Worm (Caenorhabditis elegans) whole organism, L3 larva: Measurements from ENCODE around the gene znf-474.
A peak's percentile ranks its signal among the peaks of the same experiment; 100 is the strongest.

Experiments used
- aly-2 ChIP-seq: fragments of 150-350 bp; optimal IDR thresholded peaks from 2 replicates; lab custom pipeline; 2014; ENCODE audit warnings: missing biosample characterization, missing genetic modification characterization
- ceh-16 ChIP-seq: sonication (generic microtip); optimal IDR thresholded peaks from 2 replicates; lab custom pipeline; 2017; ENCODE audit warnings: missing biosample characterization, missing genetic modification characterization
- ceh-28 ChIP-seq: fragments of 150-350 bp; optimal IDR thresholded peaks from 2 replicates; lab custom pipeline; 2014; ENCODE audit warnings: missing biosample characterization, missing genetic modification reagents, missing genetic modification characterization
- ceh-82 ChIP-seq: fragments of 150-350 bp; optimal IDR thresholded peaks from 2 replicates; lab custom pipeline; 2014; ENCODE audit warnings: missing biosample characterization, missing genetic modification characterization
- daf-12 ChIP-seq: fragments of 150-350 bp; optimal IDR thresholded peaks from 2 replicates; lab custom pipeline; 2014; ENCODE audit warnings: missing biosample characterization, missing genetic modification reagents, missing genetic modification characterization
- egl-27 ChIP-seq: sonication (generic microtip); optimal IDR thresholded peaks from 4 replicates; lab custom pipeline; 2017; ENCODE audit warnings: missing biosample characterization, missing genetic modification reagents, missing genetic modification characterization
- egl-5 ChIP-seq: fragments of 150-350 bp; optimal IDR thresholded peaks from 2 replicates; lab custom pipeline; 2017; ENCODE audit warnings: missing biosample characterization, missing genetic modification reagents, missing genetic modification characterization, inconsistent platforms
- elt-3 ChIP-seq, 3 experiments: fragments of 150-350 bp in 1 of 3; sonication (generic microtip) in 2 of 3; optimal IDR thresholded peaks; 2 replicates in 2 of 3; 4 replicates in 1 of 3; lab custom pipeline; 2014 to 2017; ENCODE audit warnings: missing biosample characterization in 3 of 3, missing genetic modification characterization in 3 of 3
- eor-1 ChIP-seq, 2 experiments: fragments of 150-350 bp; optimal IDR thresholded peaks; 2 replicates each; lab custom pipeline; 2014 to 2018; ENCODE audit warnings: missing biosample characterization in 2 of 2, missing genetic modification characterization in 2 of 2
- fkh-10 ChIP-seq: sonication (generic microtip); optimal IDR thresholded peaks from 2 replicates; lab custom pipeline; 2017; ENCODE audit warnings: missing biosample characterization, missing genetic modification reagents, missing genetic modification characterization
- fos-1 ChIP-seq: fragments of 150-350 bp; optimal IDR thresholded peaks from 2 replicates; lab custom pipeline; 2014; ENCODE audit warnings: missing biosample characterization, missing genetic modification characterization
- hmg-11 ChIP-seq: sonication (generic microtip); optimal IDR thresholded peaks from 2 replicates; lab custom pipeline; 2016; ENCODE audit warnings: missing genetic modification characterization, missing compliant biosample characterization
- lin-15B ChIP-seq: fragments of 150-350 bp; optimal IDR thresholded peaks from 2 replicates; lab custom pipeline; 2014; ENCODE audit warnings: missing biosample characterization, missing genetic modification characterization
- lin-39 ChIP-seq: fragments of 150-350 bp; optimal IDR thresholded peaks from 2 replicates; lab custom pipeline; 2018; ENCODE audit warnings: missing biosample characterization, missing genetic modification reagents, missing genetic modification characterization
- lsy-12 ChIP-seq: sonication (generic microtip); optimal IDR thresholded peaks from 2 replicates; lab custom pipeline; 2016; ENCODE audit warnings: mild to moderate bottlenecking, missing genetic modification characterization, missing compliant biosample characterization
- mdl-1 ChIP-seq: fragments of 150-350 bp; optimal IDR thresholded peaks from 2 replicates; lab custom pipeline; 2014; ENCODE audit warnings: missing biosample characterization, missing genetic modification characterization
- mml-1 ChIP-seq: fragments of 150-350 bp; sonication (generic microtip); optimal IDR thresholded peaks from 3 replicates; lab custom pipeline; 2014; ENCODE audit warnings: missing biosample characterization, missing genetic modification characterization
- nfya-1 ChIP-seq: sonication (generic microtip); optimal IDR thresholded peaks from 2 replicates; lab custom pipeline; 2017; ENCODE audit warnings: missing genetic modification characterization, mild to moderate bottlenecking, missing compliant biosample characterization, antibody characterized with exemption, moderate library complexity; ENCODE audit not compliant: insufficient read depth
- nhr-11 ChIP-seq: fragments of 150-350 bp; optimal IDR thresholded peaks from 2 replicates; lab custom pipeline; 2014; ENCODE audit warnings: missing biosample characterization, missing genetic modification characterization
- nhr-23 ChIP-seq: fragments of 150-350 bp; optimal IDR thresholded peaks from 2 replicates; lab custom pipeline; 2014; ENCODE audit warnings: missing biosample characterization, missing genetic modification reagents, missing genetic modification characterization
- nhr-25 ChIP-seq: sonication (generic microtip); optimal IDR thresholded peaks from 2 replicates; lab custom pipeline; 2017; ENCODE audit warnings: missing biosample characterization, missing genetic modification characterization
- nhr-43 ChIP-seq: sonication (generic microtip); optimal IDR thresholded peaks from 2 replicates; lab custom pipeline; 2016; ENCODE audit warnings: mild to moderate bottlenecking, missing genetic modification characterization, missing compliant biosample characterization; ENCODE audit not compliant: poor library complexity, severe bottlenecking
- nhr-76 ChIP-seq: fragments of 150-350 bp; sonication (generic microtip); optimal IDR thresholded peaks from 5 replicates; lab custom pipeline; 2014; ENCODE audit warnings: missing biosample characterization, missing genetic modification characterization
- nhr-77 ChIP-seq: fragments of 150-350 bp; optimal IDR thresholded peaks from 2 replicates; lab custom pipeline; 2014; ENCODE audit warnings: missing biosample characterization, missing genetic modification characterization
- pha-4 ChIP-seq: fragments of 150-350 bp; optimal IDR thresholded peaks from 2 replicates; lab custom pipeline; 2014; ENCODE audit warnings: missing biosample characterization, missing genetic modification reagents, missing genetic modification characterization
- pqm-1 ChIP-seq: fragments of 150-350 bp; optimal IDR thresholded peaks from 2 replicates; lab custom pipeline; 2017; ENCODE audit warnings: missing biosample characterization, missing genetic modification characterization, inconsistent platforms
- sea-2 ChIP-seq: fragments of 150-350 bp; sonication (generic microtip); optimal IDR thresholded peaks from 4 replicates; lab custom pipeline; 2014; ENCODE audit warnings: missing biosample characterization, missing genetic modification reagents, missing genetic modification characterization
- tbx-2 ChIP-seq: sonication (generic microtip); optimal IDR thresholded peaks from 2 replicates; lab custom pipeline; 2016; ENCODE audit warnings: mild to moderate bottlenecking, missing genetic modification characterization, missing compliant biosample characterization
- unc-39 ChIP-seq: sonication (generic microtip); optimal IDR thresholded peaks from 4 replicates; lab custom pipeline; 2017; ENCODE audit warnings: missing biosample characterization, missing genetic modification characterization
- unc-62 ChIP-seq: fragments of 150-350 bp; sonication (generic microtip); optimal IDR thresholded peaks from 4 replicates; lab custom pipeline; 2014; ENCODE audit warnings: missing biosample characterization, missing genetic modification reagents, missing genetic modification characterization
- zag-1 ChIP-seq: fragments of 150-350 bp; optimal IDR thresholded peaks from 2 replicates; lab custom pipeline; 2014; ENCODE audit warnings: missing biosample characterization, missing genetic modification characterization

znf-474 gene

ce11 chrX:12106004-12106403 lies 43.7 kb upstream of the znf-474 start (continued):
- TF ChIP-seq nhr-25 (tag; lab: Kevin White, UChicago) (peak; percentile 25), nhr-76 (tag; lab: Kevin White, UChicago) (peak; percentile 33), nhr-23 (tag; lab: Kevin White, UChicago) (peak; percentile 55), zag-1 (tag; lab: Kevin White, UChicago) (no peak), nhr-77 (peak; percentile 14), mml-1 (no peak), nfya-1 (tag; lab: Kevin White, UChicago) (peak; percentile 67), lsy-12 (tag; lab: Kevin White, UChicago) (peak; percentile 65), daf-12 (tag; lab: Kevin White, UChicago) (no peak), unc-39 (no peak), egl-5 (tag; lab: Kevin White, UChicago) (peak; percentile 26), egl-27 (tag; lab: Kevin White, UChicago) (peak; percentile 48), aly-2 (tag; lab: Kevin White, UChicago) (no peak), fos-1 (no peak), pha-4 (no peak), lin-39 (tag; lab: Kevin White, UChicago) (peak; percentile 75)

DNA sequence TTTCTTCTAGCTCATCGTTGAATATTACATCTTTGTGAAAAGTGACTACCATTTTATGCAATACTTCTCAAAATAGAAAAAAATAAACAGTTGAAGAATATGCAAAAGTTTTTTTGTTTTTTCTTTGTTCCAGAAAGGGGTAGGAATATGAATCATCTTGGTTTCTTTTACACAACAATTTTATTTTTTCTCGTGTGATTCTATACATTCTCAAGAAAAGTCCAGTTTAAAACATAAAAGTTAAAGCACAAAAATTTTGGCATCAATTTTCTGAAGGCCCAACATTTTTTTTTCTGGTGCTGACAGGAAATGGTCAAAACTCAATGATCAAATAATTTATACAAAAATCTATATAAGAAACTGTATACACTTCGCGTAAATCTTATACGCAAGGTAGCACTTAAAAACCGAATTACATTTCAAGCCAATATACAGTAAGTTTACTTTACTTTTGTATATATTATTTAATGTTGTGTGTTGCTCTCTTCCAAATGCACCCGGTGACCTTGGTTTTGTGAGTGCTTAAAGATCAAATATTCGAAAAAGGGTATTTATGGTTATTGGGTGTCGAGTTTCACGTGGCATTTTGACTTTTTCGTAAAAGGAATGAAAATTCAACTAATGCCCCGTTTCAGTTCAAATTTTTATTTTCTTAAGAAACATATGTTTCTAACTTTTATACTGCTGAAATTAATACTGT lies 41.1 kb upstream of the znf-474 start, which contains the start of the genes W03G11.2 and lgc-13:
Gene W03G11.2 (minus strand): TSS at position 101 of the 700 bp plus-strand sequence.
Gene lgc-13 (plus strand): TSS at position 650 of the 700 bp plus-strand sequence.
- TF ChIP-seq lsy-12 (tag; lab: Kevin White, UChicago), result no peak
- no peak for TF ChIP-seq hmg-11 (tag; lab: Kevin White, UChicago)
- no peak for TF ChIP-seq sea-2
- no peak for TF ChIP-seq unc-62 (GFP tag; lab: Kevin White, UChicago)
- no peak for TF ChIP-seq lin-39 (tag; lab: Kevin White, UChicago)
- TF ChIP-seq nhr-11 (tag; lab: Kevin White, UChicago), result no peak
- no peak for TF ChIP-seq ceh-82 (tag; lab: Kevin White, UChicago)
- TF ChIP-seq pha-4, result no peak
- no peak for TF ChIP-seq aly-2 (tag; lab: Kevin White, UChicago)

- no peak for TF ChIP-seq daf-12 (tag; lab: Kevin White, UChicago)
- no peak for TF ChIP-seq hmg-11 (tag; lab: Kevin White, UChicago)
- no peak for TF ChIP-seq ceh-28 (tag; lab: Kevin White, UChicago)
- no peak for TF ChIP-seq zag-1 (tag; lab: Kevin White, UChicago)
- no peak for TF ChIP-seq unc-62 (GFP tag; lab: Kevin White, UChicago)
- TF ChIP-seq fkh-10 (GFP tag; lab: Kevin White, UChicago), result no peak
- TF ChIP-seq mdl-1 (tag; lab: Kevin White, UChicago), result no peak
- no peak for TF ChIP-seq aly-2 (tag; lab: Kevin White, UChicago)
- no peak for TF ChIP-seq elt-3 (tag; optimal IDR thresholded peaks at IDR 0.05; lab: Kevin White, UChicago)
Measured at ce11 chrX:12111213-12111612, 38.5 kb upstream of the znf-474 start, which contains the start of gene lgc-14. lgc-14 (plus strand) TSS chrX:12111513.

ce11 chrX:12114024-12114423 lies 35.7 kb upstream of the znf-474 start, which contains the start of gene lgc-15:
lgc-15 (plus strand) TSS chrX:12114324.
- TF ChIP-seq unc-62 (GFP tag; lab: Kevin White, UChicago) (no peak), aly-2 (tag; lab: Kevin White, UChicago) (no peak), nhr-11 (tag; lab: Kevin White, UChicago) (no peak), mml-1 (no peak), ceh-16 (tag; lab: Kevin White, UChicago) (no peak), eor-1 (tag; optimal IDR thresholded peaks at IDR 0.05; lab: Kevin White, UChicago) (no peak), nhr-43 (tag; lab: Kevin White, UChicago) (no peak), lin-15B (no peak), nhr-25 (tag; lab: Kevin White, UChicago) (no peak), ceh-28 (tag; lab: Kevin White, UChicago) (no peak), pqm-1 (no peak)
- TF ChIP-seq, all 47 proteins: peak for 0

- no peak for TF ChIP-seq tbx-2 (tag; lab: Kevin White, UChicago)
- TF ChIP-seq nhr-43 (tag; lab: Kevin White, UChicago), result no peak
Measured at ce11 chrX:12118340-12118739, 31.4 kb upstream of the znf-474 start, which contains the start of gene lgc-16. lgc-16 (plus strand) TSS chrX:12118640.
